Worm (Caenorhabditis elegans) whole organism, L2 larva: Measurements from ENCODE around the gene arid-1.

ENCODE experiments used
- C34F6.9 ChIP-seq: fragments of 150-350 bp; optimal IDR thresholded peaks from 2 replicates; lab custom pipeline; 2014; ENCODE audit warnings: missing biosample characterization, missing genetic modification characterization
- aly-2 ChIP-seq: fragments of 150-350 bp; optimal IDR thresholded peaks from 2 replicates; lab custom pipeline; 2014; ENCODE audit warnings: missing biosample characterization, missing genetic modification characterization
- egl-27 ChIP-seq: sonication (generic microtip); optimal IDR thresholded peaks from 3 replicates; lab custom pipeline; 2017; ENCODE audit warnings: missing biosample characterization, missing genetic modification reagents, missing genetic modification characterization
- elt-1 ChIP-seq: fragments of 150-350 bp; optimal IDR thresholded peaks from 2 replicates; lab custom pipeline; 2014; ENCODE audit warnings: missing biosample characterization, missing genetic modification characterization
- elt-3 ChIP-seq: sonication (generic microtip); optimal IDR thresholded peaks from 2 replicates; lab custom pipeline; 2017; ENCODE audit warnings: missing biosample characterization, missing genetic modification characterization
- lin-11 ChIP-seq: fragments of 150-350 bp; sonication (generic microtip); optimal IDR thresholded peaks from 2 replicates; lab custom pipeline; 2014; ENCODE audit warnings: missing biosample characterization, missing genetic modification characterization, inconsistent platforms, mixed read lengths
- lin-39 ChIP-seq: fragments of 150-350 bp; optimal IDR thresholded peaks from 2 replicates; lab custom pipeline; 2014; ENCODE audit warnings: missing biosample characterization, missing genetic modification reagents, missing genetic modification characterization
- sma-9 ChIP-seq, 2 experiments: fragments of 150-350 bp in 1 of 2; sonication (generic microtip) in 1 of 2; optimal IDR thresholded peaks; 2 replicates each; lab custom pipeline; 2014 to 2016; ENCODE audit warnings: missing genetic modification characterization in 2 of 2, mild to moderate bottlenecking in 1 of 2, missing biosample characterization in 1 of 2, missing compliant biosample characterization in 1 of 2, missing genetic modification reagents in 1 of 2, moderate library complexity in 1 of 2
- ztf-11 ChIP-seq: sonication (generic microtip); optimal IDR thresholded peaks from 2 replicates; lab custom pipeline; 2017; ENCODE audit warnings: missing biosample characterization, missing genetic modification characterization

DNA sequence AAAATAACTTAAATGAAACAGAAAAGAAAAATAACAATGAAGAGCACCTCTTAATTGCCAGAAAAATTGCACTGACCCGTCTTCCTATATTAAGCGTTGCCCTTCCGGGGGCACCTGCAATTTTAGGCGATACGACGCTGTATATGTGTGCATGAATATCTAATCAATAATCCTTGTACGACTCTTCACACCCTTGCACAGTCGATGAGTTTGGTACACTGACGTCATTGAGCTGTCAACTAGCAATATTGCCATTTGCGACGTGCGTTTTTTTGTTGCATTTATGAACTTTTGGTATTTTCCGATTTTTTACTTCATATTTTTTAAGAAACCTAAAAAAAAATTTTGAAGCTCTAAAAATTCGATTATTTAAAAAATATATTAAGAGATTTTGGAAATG, 60.1 kb downstream of the arid-1 start, which contains the start of gene kin-34:
- TF ChIP-seq ztf-11 (tag; lab: Kevin White, UChicago), result no peak
- no peak for TF ChIP-seq sma-9 (GFP tag; optimal IDR thresholded peaks at IDR 0.05; lab: Kevin White, UChicago)
- no peak for TF ChIP-seq sma-9 (tag; optimal IDR thresholded peaks at IDR 0.05; lab: Kevin White, UChicago)
- TF ChIP-seq lin-11 (tag; lab: Kevin White, UChicago), result no peak
- TF ChIP-seq aly-2 (tag; lab: Kevin White, UChicago), result no peak
- TF ChIP-seq elt-3 (tag; lab: Kevin White, UChicago), result no peak
- no peak for TF ChIP-seq elt-1 (tag; lab: Kevin White, UChicago)
- no peak for TF ChIP-seq egl-27
- TF ChIP-seq lin-39 (tag; lab: Kevin White, UChicago), result no peak
- TF ChIP-seq C34F6.9 (tag; lab: Kevin White, UChicago), result no peak
